Comparison of ENCODE assay signal across 1 fruit fly cellular context in the genomic region with DNA sequence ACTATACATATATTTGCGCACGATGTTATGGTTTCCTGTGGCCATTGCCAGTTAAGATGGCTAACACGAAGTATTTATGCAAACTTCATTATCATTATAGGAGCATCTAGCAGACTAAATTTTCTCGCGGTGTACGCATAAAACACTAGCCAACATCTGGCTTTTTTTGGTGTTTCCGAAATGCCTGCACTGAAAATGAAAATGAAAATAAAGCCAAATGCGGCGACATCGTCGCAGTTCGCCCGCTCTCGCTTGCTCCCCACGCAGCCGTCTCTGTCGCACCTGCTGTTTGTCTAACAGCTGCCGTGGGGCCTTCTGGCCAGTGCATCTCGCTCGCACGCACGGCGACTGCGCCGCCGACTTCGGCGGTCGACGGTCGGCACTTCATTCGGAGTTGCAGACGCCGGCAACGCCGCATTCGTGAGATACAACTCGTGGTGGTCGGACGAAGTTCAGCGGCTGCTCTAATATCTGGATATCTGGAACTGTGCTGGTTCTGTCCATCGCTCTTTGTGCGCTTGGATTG.
A peak's percentile ranks its signal among the peaks of the same experiment; 100 is the strongest.
TF ChIP-seq lines count a peak whose summit lies in the region.

A gene (plus strand): TSS at position 411 of the 526 bp plus-strand sequence.

TF ChIP-seq in whole organism, embryonic, 481 proteins besides CTCF, POLR2A, EP300 and RAD21 (continued from another document and continues in another):
- 0 out of 2 replicates have a peak, but pooled peaks have one; percentile 24 for TF ChIP-seq CG10366 (GFP tag; IDR thresholded peaks at IDR 0.05; lab: Robert Waterston, UW)
- peak; percentile 16 for TF ChIP-seq CG13624 (GFP tag; optimal IDR thresholded peaks at IDR 0.05; lab: Kevin White, UChicago)
- no peak for TF ChIP-seq Lpt (GFP tag; optimal IDR thresholded peaks at IDR 0.05; lab: Kevin White, UChicago)
- no peak for TF ChIP-seq CG3995 (GFP tag; optimal IDR thresholded peaks at IDR 0.05; lab: Kevin White, UChicago)
- TF ChIP-seq shn (GFP tag; optimal IDR thresholded peaks at IDR 0.05; lab: Kevin White, UChicago): peak; percentile 32
- TF ChIP-seq tna (GFP tag; IDR thresholded peaks at IDR 0.05; lab: Robert Waterston, UW; ENCODE audit: partially characterized antibody): no peak
- TF ChIP-seq odd (GFP tag; optimal IDR thresholded peaks at IDR 0.05; lab: Kevin White, UChicago): no peak
- no peak for TF ChIP-seq CG7928 (GFP tag; optimal IDR thresholded peaks at IDR 0.05; lab: Kevin White, UChicago)
- no peak for TF ChIP-seq Awh (GFP tag; IDR thresholded peaks at IDR 0.05; lab: Robert Waterston, UW)
- TF ChIP-seq pan (optimal IDR thresholded peaks at IDR 0.05; lab: Kevin White, UChicago): no peak
- TF ChIP-seq pan (GFP tag; optimal IDR thresholded peaks at IDR 0.05 in 1 of 2, IDR thresholded peaks at IDR 0.05 in 1 of 2): peak in 1 of 2 experiments; percentile 13
- TF ChIP-seq btn (GFP tag; optimal IDR thresholded peaks at IDR 0.05; lab: Kevin White, UChicago): no peak
- no peak for TF ChIP-seq Neu2 (GFP tag; optimal IDR thresholded peaks at IDR 0.05; lab: Kevin White, UChicago; ENCODE audit: borderline replicate concordance)
- TF ChIP-seq Drgx (GFP tag; IDR thresholded peaks at IDR 0.05; lab: Robert Waterston, UW): peak; percentile 44; the same call in 1 of the 2 replicates
- no peak for TF ChIP-seq grn (GFP tag; optimal IDR thresholded peaks at IDR 0.05; lab: Kevin White, UChicago)
- no peak for TF ChIP-seq CG8944 (GFP tag; optimal IDR thresholded peaks at IDR 0.05; lab: Kevin White, UChicago)
- no peak for TF ChIP-seq CG32532 (GFP tag; IDR thresholded peaks at IDR 0.05; lab: Robert Waterston, UW)
- TF ChIP-seq jing (GFP tag; optimal IDR thresholded peaks at IDR 0.05; lab: Kevin White, UChicago): peak; percentile 5
- TF ChIP-seq sens (GFP tag; lab: Kevin White, UChicago): peak; percentile 80
- TF ChIP-seq CG33213 (GFP tag; optimal IDR thresholded peaks at IDR 0.05; lab: Kevin White, UChicago): no peak
- TF ChIP-seq CG6854 (GFP tag; optimal IDR thresholded peaks at IDR 0.05; lab: Kevin White, UChicago): peak; percentile 21
- TF ChIP-seq run (tag; optimal IDR thresholded peaks at IDR 0.05; lab: Kevin White, UChicago): no peak
- TF ChIP-seq Max (GFP tag; optimal IDR thresholded peaks at IDR 0.05; lab: Kevin White, UChicago): no peak
- TF ChIP-seq sisA (GFP tag; IDR thresholded peaks at IDR 0.05; lab: Robert Waterston, UW): peak; percentile 18; the same call in 1 of the 2 replicates
- TF ChIP-seq CG15269 (tag; optimal IDR thresholded peaks at IDR 0.05; lab: Kevin White, UChicago): peak; percentile 23
- TF ChIP-seq fd96Cb (tag; optimal IDR thresholded peaks at IDR 0.05; lab: Kevin White, UChicago): peak; percentile 2
- TF ChIP-seq CG9437 (GFP tag; optimal IDR thresholded peaks at IDR 0.05; lab: Kevin White, UChicago): no peak
- no peak for TF ChIP-seq CG11695 (GFP tag; IDR thresholded peaks at IDR 0.05; lab: Robert Waterston, UW)
- no peak for TF ChIP-seq CG12104 (GFP tag; optimal IDR thresholded peaks at IDR 0.05; lab: Kevin White, UChicago)
- no peak for TF ChIP-seq CG6254 (GFP tag; optimal IDR thresholded peaks at IDR 0.05; lab: Kevin White, UChicago)
- TF ChIP-seq CG1233 (GFP tag; optimal IDR thresholded peaks at IDR 0.05; lab: Kevin White, UChicago): no peak
- no peak for TF ChIP-seq abd-A (tag; optimal IDR thresholded peaks at IDR 0.05; lab: Kevin White, UChicago)
- no peak for TF ChIP-seq CG2199 (GFP tag; IDR thresholded peaks at IDR 0.05; lab: Robert Waterston, UW)
- TF ChIP-seq Spps (tag; optimal IDR thresholded peaks at IDR 0.05; lab: Kevin White, UChicago): no peak
- no peak for TF ChIP-seq NK7.1 (GFP tag; optimal IDR thresholded peaks at IDR 0.05; lab: Kevin White, UChicago)
- peak; percentile 23; the same call in 1 of the 3 replicates for TF ChIP-seq tgo (GFP tag; IDR thresholded peaks at IDR 0.05; lab: Robert Waterston, UW)
- no peak for TF ChIP-seq br (optimal IDR thresholded peaks at IDR 0.05; lab: Kevin White, UChicago)
- no peak for TF ChIP-seq CG17568 (GFP tag; optimal IDR thresholded peaks at IDR 0.05; lab: Kevin White, UChicago)
- no peak for TF ChIP-seq C15 (GFP tag; IDR thresholded peaks at IDR 0.05; lab: Robert Waterston, UW)
- no peak for TF ChIP-seq ERR (GFP tag; optimal IDR thresholded peaks at IDR 0.05; lab: Kevin White, UChicago)
- TF ChIP-seq Six4 (GFP tag; optimal IDR thresholded peaks at IDR 0.05; lab: Kevin White, UChicago): no peak
- TF ChIP-seq nom (GFP tag; optimal IDR thresholded peaks at IDR 0.05; lab: Kevin White, UChicago): peak; percentile 54
- no peak for TF ChIP-seq maf-S (GFP tag; optimal IDR thresholded peaks at IDR 0.05; lab: Kevin White, UChicago)
- no peak for TF ChIP-seq gt (GFP tag; IDR thresholded peaks at IDR 0.05; lab: Robert Waterston, UW)
- TF ChIP-seq CG12942 (GFP tag; optimal IDR thresholded peaks at IDR 0.05; lab: Kevin White, UChicago): no peak
- TF ChIP-seq ken (GFP tag; IDR thresholded peaks at IDR 0.05; lab: Robert Waterston, UW): peak; percentile 29; the same call in 1 of the 3 replicates
- no peak for TF ChIP-seq MESR4 (GFP tag; optimal IDR thresholded peaks at IDR 0.05; lab: Kevin White, UChicago)
- no peak for TF ChIP-seq Scr (GFP tag; IDR thresholded peaks at IDR 0.05; lab: Robert Waterston, UW; ENCODE audit: partially characterized antibody)
- TF ChIP-seq da (GFP tag; optimal IDR thresholded peaks at IDR 0.05; lab: Kevin White, UChicago): peak; percentile 49
- no peak for TF ChIP-seq CG12155 (GFP tag; optimal IDR thresholded peaks at IDR 0.05; lab: Kevin White, UChicago)
- TF ChIP-seq Opbp (GFP tag; IDR thresholded peaks at IDR 0.05; lab: Robert Waterston, UW; ENCODE audit: partially characterized antibody): 0 out of 3 replicates have a peak, but pooled peaks have one; percentile 32
- no peak for TF ChIP-seq CG9797 (GFP tag; optimal IDR thresholded peaks at IDR 0.05; lab: Kevin White, UChicago)
- TF ChIP-seq CG30020 (tag; optimal IDR thresholded peaks at IDR 0.05; lab: Kevin White, UChicago): no peak
- TF ChIP-seq CG8765 (GFP tag; IDR thresholded peaks at IDR 0.05; lab: Robert Waterston, UW): no peak
- no peak for TF ChIP-seq Fer1 (GFP tag; optimal IDR thresholded peaks at IDR 0.05; lab: Kevin White, UChicago)
- peak; percentile 6 for TF ChIP-seq CG14710 (tag; optimal IDR thresholded peaks at IDR 0.05; lab: Kevin White, UChicago)
- peak; percentile 7 for TF ChIP-seq ATbp (GFP tag; optimal IDR thresholded peaks at IDR 0.05; lab: Kevin White, UChicago)
- TF ChIP-seq Elba2 (GFP tag; optimal IDR thresholded peaks at IDR 0.05; lab: Kevin White, UChicago): no peak
- no peak for TF ChIP-seq cg (GFP tag; optimal IDR thresholded peaks at IDR 0.05; lab: Kevin White, UChicago)
- TF ChIP-seq sens-2 (GFP tag; IDR thresholded peaks at IDR 0.05; lab: Robert Waterston, UW): no peak
- no peak for TF ChIP-seq Aef1 (GFP tag; IDR thresholded peaks at IDR 0.05; lab: Robert Waterston, UW)
- TF ChIP-seq org-1 (GFP tag; optimal IDR thresholded peaks at IDR 0.05; lab: Kevin White, UChicago): no peak
- no peak for TF ChIP-seq aop (GFP tag; IDR thresholded peaks at IDR 0.05; lab: Robert Waterston, UW)
- TF ChIP-seq hbn (GFP tag; IDR thresholded peaks at IDR 0.05; lab: Robert Waterston, UW; ENCODE audit: partially characterized antibody): no peak
- no peak for TF ChIP-seq CG15011 (GFP tag; optimal IDR thresholded peaks at IDR 0.05; lab: Kevin White, UChicago)
- no peak for TF ChIP-seq CG18599 (GFP tag; optimal IDR thresholded peaks at IDR 0.05; lab: Kevin White, UChicago)
- no peak for TF ChIP-seq yki (optimal IDR thresholded peaks at IDR 0.05; lab: Kevin White, UChicago)
- TF ChIP-seq CG43689 (GFP tag; IDR thresholded peaks at IDR 0.05; lab: Robert Waterston, UW): no peak
- TF ChIP-seq gsb (GFP tag; IDR thresholded peaks at IDR 0.05; lab: Robert Waterston, UW): no peak
- TF ChIP-seq Dfd (GFP tag; optimal IDR thresholded peaks at IDR 0.05; lab: Kevin White, UChicago): no peak
- no peak for TF ChIP-seq Meics (GFP tag; optimal IDR thresholded peaks at IDR 0.05; lab: Kevin White, UChicago)
- 0 out of 2 replicates have a peak, but pooled peaks have one; percentile 39 for TF ChIP-seq vvl (GFP tag; IDR thresholded peaks at IDR 0.05; lab: Robert Waterston, UW)
- TF ChIP-seq Sox100B (GFP tag; optimal IDR thresholded peaks at IDR 0.05; lab: Kevin White, UChicago): no peak
- no peak for TF ChIP-seq CG3281 (GFP tag; optimal IDR thresholded peaks at IDR 0.05; lab: Kevin White, UChicago)
- no peak for TF ChIP-seq Nf-YB (GFP tag; optimal IDR thresholded peaks at IDR 0.05; lab: Kevin White, UChicago)
- TF ChIP-seq p53 (GFP tag; optimal IDR thresholded peaks at IDR 0.05; lab: Kevin White, UChicago): no peak
- TF ChIP-seq HHEX (GFP tag; optimal IDR thresholded peaks at IDR 0.05; lab: Kevin White, UChicago): no peak
- TF ChIP-seq Hand (GFP tag; optimal IDR thresholded peaks at IDR 0.05; lab: Kevin White, UChicago): no peak
- TF ChIP-seq eyg (GFP tag; optimal IDR thresholded peaks at IDR 0.05; lab: Kevin White, UChicago): no peak
- TF ChIP-seq nerfin-1 (tag; optimal IDR thresholded peaks at IDR 0.05; lab: Kevin White, UChicago): peak; percentile 33
- TF ChIP-seq CG4854 (GFP tag; optimal IDR thresholded peaks at IDR 0.05; lab: Kevin White, UChicago): no peak
- no peak for TF ChIP-seq trem (tag; optimal IDR thresholded peaks at IDR 0.05; lab: Kevin White, UChicago)
- TF ChIP-seq CG15479 (GFP tag; optimal IDR thresholded peaks at IDR 0.05; lab: Kevin White, UChicago): no peak
- TF ChIP-seq Tbp (GFP tag; optimal IDR thresholded peaks at IDR 0.05; lab: Kevin White, UChicago): no peak
- no peak for TF ChIP-seq dimm (GFP tag; IDR thresholded peaks at IDR 0.05; lab: Robert Waterston, UW)
- 0 out of 3 replicates have a peak, but pooled peaks have one; percentile 22 for TF ChIP-seq CG14860 (GFP tag; IDR thresholded peaks at IDR 0.05; lab: Robert Waterston, UW; ENCODE audit: partially characterized antibody)
- TF ChIP-seq dm (GFP tag; optimal IDR thresholded peaks at IDR 0.05; lab: Kevin White, UChicago): no peak
- TF ChIP-seq Hr78 (GFP tag; optimal IDR thresholded peaks at IDR 0.05; lab: Kevin White, UChicago): peak in 1 of 2 experiments; percentile 42
- TF ChIP-seq unc-4 (GFP tag; IDR thresholded peaks at IDR 0.05; lab: Robert Waterston, UW; ENCODE audit: partially characterized antibody): no peak
- TF ChIP-seq slbo (GFP tag; IDR thresholded peaks at IDR 0.05; lab: Robert Waterston, UW): peak; percentile 14; the same call in 1 of the 2 replicates
- TF ChIP-seq NC2β (GFP tag; optimal IDR thresholded peaks at IDR 0.05; lab: Kevin White, UChicago): peak; percentile 17
- peak; percentile 10 for TF ChIP-seq Hsf (GFP tag; optimal IDR thresholded peaks at IDR 0.05; lab: Kevin White, UChicago)
- no peak for TF ChIP-seq trh (GFP tag; optimal IDR thresholded peaks at IDR 0.05; lab: Kevin White, UChicago)
- TF ChIP-seq Doc3 (GFP tag; IDR thresholded peaks at IDR 0.05; lab: Robert Waterston, UW; ENCODE audit: partially characterized antibody): no peak
- no peak for TF ChIP-seq CG1792 (GFP tag; optimal IDR thresholded peaks at IDR 0.05; lab: Kevin White, UChicago)
- TF ChIP-seq jumu (GFP tag; optimal IDR thresholded peaks at IDR 0.05; lab: Kevin White, UChicago): peak; percentile 5
- TF ChIP-seq gcm (GFP tag; optimal IDR thresholded peaks at IDR 0.05; lab: Kevin White, UChicago): peak; percentile 6
- TF ChIP-seq ase (GFP tag; IDR thresholded peaks at IDR 0.05; lab: Robert Waterston, UW): peak; percentile 13; the same call in 1 of the 3 replicates
- TF ChIP-seq Trl (optimal IDR thresholded peaks at IDR 0.05; lab: Kevin White, UChicago): no peak
- peak; percentile 19 for TF ChIP-seq Trl (GFP tag; optimal IDR thresholded peaks at IDR 0.05; lab: Kevin White, UChicago)
- peak; percentile 10 for TF ChIP-seq CG2875 (GFP tag; optimal IDR thresholded peaks at IDR 0.05; lab: Kevin White, UChicago)
- peak; percentile 28 for TF ChIP-seq kni (GFP tag; optimal IDR thresholded peaks at IDR 0.05; lab: Kevin White, UChicago)
- no peak for TF ChIP-seq sr (GFP tag; IDR thresholded peaks at IDR 0.05; lab: Robert Waterston, UW)
- no peak for TF ChIP-seq gsb-n (tag; optimal IDR thresholded peaks at IDR 0.05; lab: Kevin White, UChicago)
- no peak for TF ChIP-seq CG13296 (GFP tag; optimal IDR thresholded peaks at IDR 0.05; lab: Kevin White, UChicago)
- no peak for TF ChIP-seq sqz (GFP tag; optimal IDR thresholded peaks at IDR 0.05; lab: Kevin White, UChicago)
- TF ChIP-seq Fer2 (tag; optimal IDR thresholded peaks at IDR 0.05; lab: Kevin White, UChicago): no peak
- no peak for TF ChIP-seq CG11247 (GFP tag; IDR thresholded peaks at IDR 0.05; lab: Robert Waterston, UW)
- no peak for TF ChIP-seq ttk (GFP tag; IDR thresholded peaks at IDR 0.05; lab: Robert Waterston, UW)
- 0 out of 3 replicates have a peak, but pooled peaks have one; percentile 16 for TF ChIP-seq CG17361 (GFP tag; IDR thresholded peaks at IDR 0.05; lab: Robert Waterston, UW)
- no peak for TF ChIP-seq CHES-1-like (GFP tag; optimal IDR thresholded peaks at IDR 0.05; lab: Kevin White, UChicago)
- no peak for TF ChIP-seq CG4282 (GFP tag; optimal IDR thresholded peaks at IDR 0.05; lab: Kevin White, UChicago)
- no peak for TF ChIP-seq TFAM (GFP tag; optimal IDR thresholded peaks at IDR 0.05; lab: Kevin White, UChicago)
- peak; percentile 1 for TF ChIP-seq CG2116 (GFP tag; optimal IDR thresholded peaks at IDR 0.05; lab: Kevin White, UChicago)
- TF ChIP-seq mld (GFP tag; IDR thresholded peaks at IDR 0.05; lab: Robert Waterston, UW; ENCODE audit: partially characterized antibody): no peak
- TF ChIP-seq Lim3 (GFP tag; IDR thresholded peaks at IDR 0.05; lab: Robert Waterston, UW): no peak
- no peak for TF ChIP-seq Bteb2 (GFP tag; optimal IDR thresholded peaks at IDR 0.05; lab: Kevin White, UChicago)
- peak; percentile 92 for TF ChIP-seq CG1832 (GFP tag; optimal IDR thresholded peaks at IDR 0.05; lab: Kevin White, UChicago)
- TF ChIP-seq salm (tag; optimal IDR thresholded peaks at IDR 0.05; lab: Kevin White, UChicago): no peak
- no peak for TF ChIP-seq CG30431 (GFP tag; optimal IDR thresholded peaks at IDR 0.05; lab: Kevin White, UChicago)
- TF ChIP-seq en (GFP tag; optimal IDR thresholded peaks at IDR 0.05; lab: Kevin White, UChicago): no peak
- peak; percentile 1 for TF ChIP-seq Mes4 (GFP tag; optimal IDR thresholded peaks at IDR 0.05; lab: Kevin White, UChicago)
- peak; percentile 19 for TF ChIP-seq nau (GFP tag; optimal IDR thresholded peaks at IDR 0.05; lab: Kevin White, UChicago)
- no peak for TF ChIP-seq Hey (tag; optimal IDR thresholded peaks at IDR 0.05; lab: Kevin White, UChicago)
- peak; percentile 3 for TF ChIP-seq CG12659 (GFP tag; optimal IDR thresholded peaks at IDR 0.05; lab: Kevin White, UChicago)
- no peak for TF ChIP-seq sna (GFP tag; IDR thresholded peaks at IDR 0.05; lab: Robert Waterston, UW; ENCODE audit: partially characterized antibody)
- TF ChIP-seq lola (GFP tag; optimal IDR thresholded peaks at IDR 0.05; lab: Kevin White, UChicago): peak in 1 of 3 experiments; percentile 32
